Worm (Caenorhabditis elegans): ENCODE data around the gene coq-6.
A peak's percentile ranks its signal among the peaks of the same experiment; 100 is the strongest.

Gene coq-6

DNA sequence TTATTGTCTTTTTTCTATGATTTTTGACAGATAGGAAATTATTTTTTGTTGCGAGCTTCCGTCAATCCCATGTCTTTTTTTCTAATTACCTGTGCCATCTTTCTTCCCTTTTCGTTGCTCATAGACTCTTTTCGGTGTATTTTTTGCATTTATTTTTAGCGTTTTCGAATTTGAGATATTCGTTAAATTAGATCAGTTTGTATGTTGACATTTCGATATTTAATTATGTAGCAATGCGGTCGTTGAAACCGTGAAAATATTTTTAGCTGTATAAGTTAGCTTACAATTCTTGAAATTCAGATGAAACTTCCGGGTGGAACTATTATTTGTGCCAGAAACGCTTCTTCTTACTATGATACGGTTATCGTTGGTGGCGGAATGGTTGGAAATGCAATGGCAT, at the start of gene coq-6:
Gene coq-6, plus strand, starts transcription at position 301 of the 400 bp plus-strand sequence.
- TF ChIP-seq zfp-2 (tag; optimal IDR thresholded peaks at IDR 0.05) (no peak), aha-1 (tag) (peak; percentile 69), gei-8 (GFP tag; optimal IDR thresholded peaks at IDR 0.05) (no peak)

DNA sequence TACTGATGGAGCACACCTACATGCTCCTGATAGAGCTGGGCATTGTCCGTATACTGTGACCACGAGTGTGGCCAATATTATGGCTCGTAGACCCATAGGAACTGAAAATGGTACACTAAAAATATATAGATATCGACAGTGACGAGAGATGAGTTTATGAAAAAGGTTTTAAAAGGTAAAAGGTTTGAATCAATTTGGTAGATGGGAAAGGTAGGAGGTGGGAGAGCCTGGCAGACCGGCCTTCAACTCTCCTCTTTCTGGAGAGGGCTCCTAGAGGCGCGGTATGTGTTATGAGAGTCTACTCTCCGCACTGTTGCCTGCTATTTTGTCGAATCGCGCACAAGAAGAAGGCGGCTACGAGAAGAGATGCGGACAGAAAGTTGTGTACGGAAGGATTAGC, 49.1 kb upstream of the coq-6 start, which contains the start of gene lron-2:
Gene lron-2, minus strand, starts transcription at position 101 of the 400 bp plus-strand sequence.
- no peak for TF ChIP-seq mdt-29 (GFP tag; IDR thresholded peaks at IDR 0.05)
- TF ChIP-seq ceh-44 (GFP tag; IDR thresholded peaks at IDR 0.05) = no peak
- no peak for TF ChIP-seq egl-43 (GFP tag; IDR thresholded peaks at IDR 0.05)
- TF ChIP-seq Y75B8A.6 (GFP tag; IDR thresholded peaks at IDR 0.05) = no peak
- no peak for TF ChIP-seq ceh-62 (tag; optimal IDR thresholded peaks at IDR 0.05)
- TF ChIP-seq ztf-11 (tag; optimal IDR thresholded peaks at IDR 0.05) = no peak
- TF ChIP-seq unc-39 (tag; optimal IDR thresholded peaks at IDR 0.05) = no peak
- TF ChIP-seq ceh-82 (tag; optimal IDR thresholded peaks at IDR 0.05) = no peak
- TF ChIP-seq dmd-6 (GFP tag; IDR thresholded peaks at IDR 0.05) = no peak
- TF ChIP-seq jun-1 (tag; optimal IDR thresholded peaks at IDR 0.05) = no peak
- no peak for TF ChIP-seq fos-1 (tag; optimal IDR thresholded peaks at IDR 0.05)
- no peak for TF ChIP-seq ZK546.5 (tag; optimal IDR thresholded peaks at IDR 0.05)
- no peak for TF ChIP-seq ceh-28 (tag; optimal IDR thresholded peaks at IDR 0.05)
- TF ChIP-seq ama-1 (optimal IDR thresholded peaks at IDR 0.05) = no peak
- no peak for TF ChIP-seq skn-1 (tag; optimal IDR thresholded peaks at IDR 0.05)
- no peak for TF ChIP-seq nhr-111 (GFP tag; optimal IDR thresholded peaks at IDR 0.05)
- TF ChIP-seq T26A8.4 (GFP tag; IDR thresholded peaks at IDR 0.05) = no peak
- TF ChIP-seq nhr-41 (GFP tag; IDR thresholded peaks at IDR 0.05) = no peak

- TF ChIP-seq nhr-41 (GFP tag; IDR thresholded peaks at IDR 0.05) (no peak), F26F4.8 (GFP tag; conservative IDR thresholded peaks at IDR 0.05) (no peak), Y105C5A.15 (GFP tag; IDR thresholded peaks at IDR 0.05) (no peak), lin-15B (tag; optimal IDR thresholded peaks at IDR 0.05) (no peak), ZK546.5 (tag; optimal IDR thresholded peaks at IDR 0.05) (no peak), unc-62 (GFP tag; optimal IDR thresholded peaks at IDR 0.05 in 1 of 2) (no peak), unc-62 (tag; optimal IDR thresholded peaks at IDR 0.05) (no peak), lin-39 (tag; optimal IDR thresholded peaks at IDR 0.05) (no peak), lin-1 (GFP tag; IDR thresholded peaks at IDR 0.05) (no peak), hif-1 (tag; optimal IDR thresholded peaks at IDR 0.05) (no peak), mdl-1 (tag; optimal IDR thresholded peaks at IDR 0.05) (no peak), snpc-1.2 (GFP tag; IDR thresholded peaks at IDR 0.05) (no peak), hlh-11 (tag; optimal IDR thresholded peaks at IDR 0.05) (no peak), jun-1 (tag; optimal IDR thresholded peaks at IDR 0.05) (no peak), daf-12 (tag; optimal IDR thresholded peaks at IDR 0.05) (no peak), hmg-1.1 (GFP tag; IDR thresholded peaks at IDR 0.05) (no peak), daf-8 (GFP tag; IDR thresholded peaks at IDR 0.05) (no peak), lim-7 (GFP tag; IDR thresholded peaks at IDR 0.05) (no peak), nhr-28 (tag; optimal IDR thresholded peaks at IDR 0.05) (no peak), arid-1 (GFP tag; conservative IDR thresholded peaks at IDR 0.05) (no peak)
Measured at ce11 chrV:9291919-9292318, 44.6 kb upstream of the coq-6 start, which contains the start of gene ZK682.7. Gene ZK682.7, minus strand, starts transcription at chrV:9292165.

- TF ChIP-seq daf-19 (GFP tag; conservative IDR thresholded peaks at IDR 0.05) (no peak), zip-2 (tag; optimal IDR thresholded peaks at IDR 0.05) (no peak), egl-43 (GFP tag; IDR thresholded peaks at IDR 0.05) (peak; percentile 86), rbr-2 (tag; optimal IDR thresholded peaks at IDR 0.05) (peak; percentile 43), set-16 (GFP tag; IDR thresholded peaks at IDR 0.05) (peak; percentile 98), madf-9 (GFP tag; conservative IDR thresholded peaks at IDR 0.05) (no peak), egl-27 (tag; optimal IDR thresholded peaks at IDR 0.05) (no peak), hmg-1.1 (GFP tag; IDR thresholded peaks at IDR 0.05) (peak; percentile 33; the same call in 1 of the 2 replicates), hif-1 (tag; optimal IDR thresholded peaks at IDR 0.05) (no peak), madf-5 (GFP tag; IDR thresholded peaks at IDR 0.05) (peak in 1 of 2 experiments; percentile 62; a peak in 1 of 4 replicates), spr-3 (GFP tag; optimal IDR thresholded peaks at IDR 0.05) (no peak), vab-7 (GFP tag; IDR thresholded peaks at IDR 0.05) (0 out of 2 replicates have a peak, but pooled peaks have one; percentile 5), daf-12 (tag; optimal IDR thresholded peaks at IDR 0.05) (no peak), lin-39 (tag; optimal IDR thresholded peaks at IDR 0.05) (no peak), nhr-102 (tag; optimal IDR thresholded peaks at IDR 0.05) (no peak), dpl-1 (GFP tag; optimal IDR thresholded peaks at IDR 0.05) (no peak), daf-8 (GFP tag; IDR thresholded peaks at IDR 0.05) (no peak), unc-62 (GFP tag; optimal IDR thresholded peaks at IDR 0.05 in 1 of 2) (no peak), unc-62 (tag; optimal IDR thresholded peaks at IDR 0.05) (no peak)
Measured at ce11 chrV:9293359-9293758, 43.2 kb upstream of the coq-6 start.

Measured in whole organism, L4 larva.